Worm (Caenorhabditis elegans) whole organism, L4 larva: ENCODE measurements around the gene T05H10.8.
A peak's percentile ranks its signal among the peaks of the same experiment; 100 is the strongest.

Experiments used
- Y48G9A.11 ChIP-seq: fragments of 200-800 bp; sonication (Bioruptor generic); IDR thresholded peaks from 2 replicates; pipeline ENCODE4 v1.3.6; 2022; ENCODE audit warnings: missing genetic modification reagents, missing genetic modification characterization, missing compliant biosample characterization
- aha-1 ChIP-seq: fragments of 150-350 bp; peaks from one replicate; lab custom pipeline; 2014; ENCODE audit warnings: missing biosample characterization, missing genetic modification characterization
- arid-1 ChIP-seq: fragments of 200-800 bp; sonication (Bioruptor generic); conservative IDR thresholded peaks from 2 replicates; pipeline ENCODE4 v1.3.6; 2022; ENCODE audit warnings: missing genetic modification reagents, missing genetic modification characterization, missing compliant biosample characterization
- attf-4 ChIP-seq: sonication (generic microtip); optimal IDR thresholded peaks from 3 replicates; lab custom pipeline; 2017; ENCODE audit warnings: missing biosample characterization, missing genetic modification characterization
- ceh-32 ChIP-seq: sonication (generic microtip); optimal IDR thresholded peaks from 2 replicates; lab custom pipeline; 2016; ENCODE audit warnings: mild to moderate bottlenecking, missing genetic modification characterization, missing compliant biosample characterization; ENCODE audit not compliant: poor library complexity
- ceh-62 ChIP-seq: sonication (generic microtip); optimal IDR thresholded peaks from 2 replicates; lab custom pipeline; 2017; ENCODE audit warnings: missing biosample characterization, missing genetic modification characterization
- daf-12 ChIP-seq: fragments of 150-350 bp; optimal IDR thresholded peaks from 2 replicates; lab custom pipeline; 2014; ENCODE audit warnings: missing biosample characterization, missing genetic modification reagents, missing genetic modification characterization
- daf-16 ChIP-seq, 3 experiments: sonication (generic microtip); optimal IDR thresholded peaks; 2 replicates each; lab custom pipeline; 2016 to 2017; ENCODE audit warnings: missing genetic modification characterization in 3 of 3, missing genetic modification reagents in 3 of 3, mild to moderate bottlenecking in 2 of 3, missing compliant biosample characterization in 2 of 3, missing biosample characterization in 1 of 3, moderate library complexity in 1 of 3
- daf-8 ChIP-seq: fragments of 200-800 bp; sonication (Bioruptor generic); IDR thresholded peaks from 2 replicates; pipeline ENCODE4 v1.3.6; 2022; ENCODE audit warnings: missing genetic modification characterization, missing compliant biosample characterization
- dmd-6 ChIP-seq: fragments of 200-800 bp; sonication (Bioruptor generic); IDR thresholded peaks from 2 replicates; pipeline ENCODE4 v1.3.6; 2022; ENCODE audit warnings: missing genetic modification reagents, missing genetic modification characterization, missing compliant biosample characterization
- dmd-9 ChIP-seq: fragments of 200-800 bp; sonication (Bioruptor generic); IDR thresholded peaks from 2 replicates; pipeline ENCODE4 v1.3.6; 2022; ENCODE audit warnings: missing genetic modification reagents, missing genetic modification characterization, missing compliant biosample characterization
- dpl-1 ChIP-seq: fragments of 150-350 bp; optimal IDR thresholded peaks from 2 replicates; lab custom pipeline; 2014; ENCODE audit warnings: missing biosample characterization, missing genetic modification reagents, missing genetic modification characterization
- duxl-1 ChIP-seq: sonication (generic microtip); optimal IDR thresholded peaks from 2 replicates; lab custom pipeline; 2016; ENCODE audit warnings: mild to moderate bottlenecking, missing genetic modification characterization, moderate library complexity, missing compliant biosample characterization; ENCODE audit not compliant: poor library complexity
- dve-1 ChIP-seq: sonication (generic microtip); optimal IDR thresholded peaks from 2 replicates; lab custom pipeline; 2017; ENCODE audit warnings: antibody characterized with exemption, mild to moderate bottlenecking, missing genetic modification characterization, missing compliant biosample characterization; ENCODE audit not compliant: insufficient read depth
- egl-27 ChIP-seq: sonication (generic microtip); optimal IDR thresholded peaks from 3 replicates; lab custom pipeline; 2017; ENCODE audit warnings: missing biosample characterization, missing genetic modification reagents, missing genetic modification characterization
- egl-43 ChIP-seq: fragments of 200-800 bp; sonication (Bioruptor generic); IDR thresholded peaks from 2 replicates; pipeline ENCODE4 v1.3.6; 2022; ENCODE audit warnings: missing genetic modification reagents, missing genetic modification characterization, missing compliant biosample characterization
- fkh-10 ChIP-seq: fragments of 150-350 bp; optimal IDR thresholded peaks from 2 replicates; lab custom pipeline; 2014; ENCODE audit warnings: missing biosample characterization, missing genetic modification reagents, missing genetic modification characterization
- gei-8 ChIP-seq: fragments of 200-800 bp; sonication (Bioruptor generic); optimal IDR thresholded peaks from 2 replicates; lab custom pipeline; 2018; ENCODE audit warnings: mild to moderate bottlenecking, missing genetic modification characterization, missing compliant biosample characterization
- hlh-11 ChIP-seq: fragments of 200-800 bp; sonication (Bioruptor generic); optimal IDR thresholded peaks from 2 replicates; lab custom pipeline; 2018; ENCODE audit warnings: mild to moderate bottlenecking, missing genetic modification characterization, missing compliant biosample characterization
- hlh-30 ChIP-seq: sonication (generic microtip); optimal IDR thresholded peaks from 2 replicates; lab custom pipeline; 2017; ENCODE audit warnings: antibody characterized with exemption, mild to moderate bottlenecking, missing genetic modification characterization, missing compliant biosample characterization; ENCODE audit not compliant: insufficient read depth
- hmg-1.1 ChIP-seq: fragments of 200-800 bp; sonication (Bioruptor generic); IDR thresholded peaks from 2 replicates; pipeline ENCODE4 v1.3.6; 2022; ENCODE audit warnings: missing genetic modification reagents, missing genetic modification characterization, missing compliant biosample characterization
- lin-1 ChIP-seq: fragments of 200-800 bp; sonication (Bioruptor generic); IDR thresholded peaks from 2 replicates; pipeline ENCODE4 v1.3.6; 2022; ENCODE audit warnings: missing genetic modification reagents, missing genetic modification characterization, missing compliant biosample characterization
- lin-29 ChIP-seq: fragments of 200-800 bp; sonication (Bioruptor generic); IDR thresholded peaks from 2 replicates; pipeline ENCODE4 v1.3.6; 2022; ENCODE audit warnings: missing genetic modification reagents, missing genetic modification characterization, missing compliant biosample characterization
- lsy-2 ChIP-seq, 2 experiments: fragments of 150-350 bp in 1 of 2; sonication (generic microtip) in 1 of 2; optimal IDR thresholded peaks; 2 replicates each; lab custom pipeline; 2014 to 2017; ENCODE audit warnings: missing biosample characterization in 2 of 2, missing genetic modification characterization in 2 of 2
- madf-9 ChIP-seq: fragments of 200-800 bp; sonication (Bioruptor generic); conservative IDR thresholded peaks from 2 replicates; pipeline ENCODE4 v1.3.6; 2022; ENCODE audit warnings: missing genetic modification reagents, missing genetic modification characterization, missing compliant biosample characterization
- mdl-1 ChIP-seq, 2 experiments: fragments of 150-350 bp in 1 of 2; sonication (generic microtip) in 1 of 2; optimal IDR thresholded peaks; 2 replicates each; lab custom pipeline; 2014 to 2017; ENCODE audit warnings: missing biosample characterization in 2 of 2, missing genetic modification characterization in 2 of 2
- mxl-2 ChIP-seq: fragments of 200-800 bp; sonication (Bioruptor generic); conservative IDR thresholded peaks from 2 replicates; pipeline ENCODE4 v1.3.6; 2022; ENCODE audit warnings: missing genetic modification reagents, missing genetic modification characterization, missing compliant biosample characterization
- mxl-3 ChIP-seq: fragments of 200-800 bp; sonication (Bioruptor generic); optimal IDR thresholded peaks from 2 replicates; lab custom pipeline; 2018; ENCODE audit warnings: mild to moderate bottlenecking, missing genetic modification characterization, missing compliant biosample characterization
- nhr-102 ChIP-seq: sonication (generic microtip); optimal IDR thresholded peaks from 2 replicates; lab custom pipeline; 2016; ENCODE audit warnings: mild to moderate bottlenecking, missing genetic modification characterization, moderate library complexity, missing compliant biosample characterization
- nhr-28 ChIP-seq: fragments of 150-350 bp; optimal IDR thresholded peaks from 2 replicates; lab custom pipeline; 2014; ENCODE audit warnings: missing biosample characterization, missing genetic modification characterization
- pqm-1 ChIP-seq: sonication (generic microtip); optimal IDR thresholded peaks from 2 replicates; lab custom pipeline; 2017; ENCODE audit warnings: missing biosample characterization, missing genetic modification characterization
- sdz-12 ChIP-seq: fragments of 200-800 bp; sonication (Bioruptor generic); optimal IDR thresholded peaks from 2 replicates; lab custom pipeline; 2018; ENCODE audit warnings: mild to moderate bottlenecking, missing genetic modification characterization, missing compliant biosample characterization
- snpc-1.2 ChIP-seq: fragments of 200-800 bp; sonication (Bioruptor generic); IDR thresholded peaks from 2 replicates; pipeline ENCODE4 v1.3.6; 2022; ENCODE audit warnings: missing genetic modification reagents, missing genetic modification characterization, missing compliant biosample characterization
- snpc-4 ChIP-seq: fragments of 150-350 bp; optimal IDR thresholded peaks from 2 replicates; lab custom pipeline; 2014; ENCODE audit warnings: missing biosample characterization, missing genetic modification characterization
- spr-1 ChIP-seq: sonication (generic microtip); optimal IDR thresholded peaks from 2 replicates; lab custom pipeline; 2016; ENCODE audit warnings: mild to moderate bottlenecking, missing genetic modification characterization, missing compliant biosample characterization
- tag-97 ChIP-seq: fragments of 200-800 bp; sonication (Bioruptor generic); IDR thresholded peaks from 2 replicates; pipeline ENCODE4 v1.3.6; 2022; ENCODE audit warnings: missing genetic modification characterization, missing compliant biosample characterization
- tra-1 ChIP-seq: fragments of 200-800 bp; sonication (Bioruptor generic); IDR thresholded peaks from 2 replicates; pipeline ENCODE4 v1.3.6; 2022; ENCODE audit warnings: missing genetic modification reagents, missing genetic modification characterization, missing compliant biosample characterization
- unc-39 ChIP-seq: sonication (generic microtip); optimal IDR thresholded peaks from 2 replicates; lab custom pipeline; 2017; ENCODE audit warnings: missing biosample characterization, missing genetic modification characterization
- unc-62 ChIP-seq, 3 experiments: fragments of 150-350 bp in 1 of 3; sonication (generic microtip); optimal IDR thresholded peaks in 2 of 3; peaks in 1 of 3; 1 replicate in 1 of 3; 2 replicates in 2 of 3; lab custom pipeline; 2014 to 2017; ENCODE audit warnings: missing biosample characterization in 3 of 3, missing genetic modification characterization in 3 of 3, missing genetic modification reagents in 3 of 3, missing genotype in 1 of 3
- zag-1 ChIP-seq: fragments of 150-350 bp; optimal IDR thresholded peaks from 2 replicates; lab custom pipeline; 2014; ENCODE audit warnings: missing biosample characterization, missing genetic modification characterization

T05H10.8 gene

DNA sequence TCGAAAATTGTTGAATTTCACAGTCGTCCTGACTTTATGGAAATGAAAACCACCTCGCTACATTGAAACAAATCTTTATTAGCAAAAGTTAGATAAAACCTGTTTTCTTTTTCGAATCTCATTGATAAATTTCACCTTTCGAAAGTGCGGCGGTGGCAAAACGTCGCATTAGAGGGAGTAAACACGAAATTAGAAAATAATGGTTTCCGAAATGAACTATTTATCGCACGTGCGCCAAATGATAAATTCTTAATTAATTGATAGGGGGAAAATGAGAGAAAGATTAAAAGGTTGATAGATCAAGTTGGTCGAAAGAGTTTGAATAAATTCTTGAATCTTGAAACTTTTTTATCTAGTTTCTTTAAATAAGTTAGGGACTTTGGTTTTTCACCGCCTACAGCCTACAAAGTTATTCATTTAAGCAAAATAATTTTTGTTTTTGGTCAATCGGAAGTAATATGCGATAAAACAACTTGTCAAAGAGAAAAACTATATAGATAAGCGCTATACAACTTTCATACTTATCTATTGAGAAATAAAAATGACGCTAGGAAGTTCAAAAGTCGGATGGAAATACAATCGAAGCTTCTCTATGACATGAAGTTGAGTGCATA, 12.2 kb downstream of the T05H10.8 start:
- TF ChIP-seq nhr-28 (tag; lab: Kevin White, UChicago) = peak; percentile 6
- peak; percentile 7 for TF ChIP-seq hlh-30 (tag; lab: Kevin White, UChicago)
- TF ChIP-seq duxl-1 (tag; lab: Kevin White, UChicago) = no peak
- TF ChIP-seq nhr-102 = no peak
- TF ChIP-seq egl-27 = no peak
- TF ChIP-seq egl-43 = no peak
- no peak for TF ChIP-seq lin-1 (GFP tag; lab: Robert Waterston, UW)
- TF ChIP-seq daf-16 (GFP tag; optimal IDR thresholded peaks at IDR 0.05; lab: Kevin White, UChicago) = no peak
- TF ChIP-seq daf-16 (tag; optimal IDR thresholded peaks at IDR 0.05; lab: Kevin White, UChicago) = peak; percentile 59
- TF ChIP-seq dve-1 (tag; lab: Kevin White, UChicago) = no peak
- no peak for TF ChIP-seq unc-39 (tag; lab: Kevin White, UChicago)
- TF ChIP-seq tag-97 (GFP tag; lab: Robert Waterston, UW) = no peak
- TF ChIP-seq mxl-2 (GFP tag; lab: Robert Waterston, UW) = no peak
- no peak for TF ChIP-seq fkh-10 (GFP tag; lab: Kevin White, UChicago)
- TF ChIP-seq daf-8 = no peak
- no peak for TF ChIP-seq lin-29 (GFP tag; lab: Robert Waterston, UW)
- no peak for TF ChIP-seq snpc-1.2 (GFP tag; lab: Robert Waterston, UW)
- no peak for TF ChIP-seq ceh-62 (tag; lab: Kevin White, UChicago)
- TF ChIP-seq Y48G9A.11 (GFP tag; lab: Robert Waterston, UW) = no peak
- TF ChIP-seq madf-9 (GFP tag; lab: Robert Waterston, UW) = no peak
- no peak for TF ChIP-seq ceh-32 (tag; lab: Kevin White, UChicago)
- peak in 1 of 2 experiments; percentile 48 for TF ChIP-seq mdl-1 (tag; optimal IDR thresholded peaks at IDR 0.05; lab: Kevin White, UChicago)
- no peak for TF ChIP-seq snpc-4
- no peak for TF ChIP-seq gei-8
- TF ChIP-seq daf-12 = no peak
- no peak for TF ChIP-seq spr-1
- TF ChIP-seq mxl-3 (GFP tag; lab: Kevin White, UChicago) = peak; percentile 48
- TF ChIP-seq hmg-1.1 (GFP tag; lab: Robert Waterston, UW) = no peak
- TF ChIP-seq dmd-9 (GFP tag; lab: Robert Waterston, UW) = no peak
- TF ChIP-seq zag-1 (tag; lab: Kevin White, UChicago) = no peak
- TF ChIP-seq hlh-11 (tag; lab: Kevin White, UChicago) = peak; percentile 22
- peak; percentile 60 for TF ChIP-seq pqm-1 (tag; lab: Kevin White, UChicago)
- TF ChIP-seq dpl-1 = no peak
- no peak for TF ChIP-seq arid-1 (GFP tag; lab: Robert Waterston, UW)
- TF ChIP-seq dmd-6 = 0 out of 2 replicates have a peak, but pooled peaks have one; percentile 17
- TF ChIP-seq unc-62 (GFP tag; optimal IDR thresholded peaks at IDR 0.05 in 1 of 2; lab: Kevin White, UChicago) = no peak
- no peak for TF ChIP-seq unc-62 (tag; optimal IDR thresholded peaks at IDR 0.05; lab: Kevin White, UChicago)
- peak; percentile 46 for TF ChIP-seq aha-1 (tag; lab: Kevin White, UChicago)
- no peak for TF ChIP-seq lsy-2 (tag; optimal IDR thresholded peaks at IDR 0.05; lab: Kevin White, UChicago)
- no peak for TF ChIP-seq tra-1 (GFP tag; lab: Robert Waterston, UW)
- no peak for TF ChIP-seq sdz-12
- TF ChIP-seq attf-4 = no peak
